Worm (Caenorhabditis elegans): ENCODE results near the gene srf-3.

- TF ChIP-seq mls-2 (tag; optimal IDR thresholded peaks at IDR 0.05): no peak
- TF ChIP-seq snpc-4 (tag; optimal IDR thresholded peaks at IDR 0.05): no peak
- no peak for TF ChIP-seq hlh-1 (tag; optimal IDR thresholded peaks at IDR 0.05)
- TF ChIP-seq tbx-8 (GFP tag; optimal IDR thresholded peaks at IDR 0.05): no peak
- no peak for TF ChIP-seq nhr-237 (tag; optimal IDR thresholded peaks at IDR 0.05)
- no peak for TF ChIP-seq nhr-76 (tag; optimal IDR thresholded peaks at IDR 0.05)
Measured at ce11 chrIV:12892194-12892593, 42.9 kb downstream of the srf-3 start, which contains the start of gene K08D8.1.

All from whole organism, mixed stage, embryonic.